Worm (Caenorhabditis elegans) whole organism, mixed stage, embryonic: ENCODE measurements around the gene slc-25A32.

Experiments used
- M03D4.4 ChIP-seq: sonication (generic microtip); optimal IDR thresholded peaks from 2 replicates; lab custom pipeline; 2017; ENCODE audit warnings: mild to moderate bottlenecking, missing genetic modification characterization, missing compliant biosample characterization
- lsy-2 ChIP-seq: fragments of 150-350 bp; optimal IDR thresholded peaks from 2 replicates; lab custom pipeline; 2014; ENCODE audit warnings: missing biosample characterization, missing genetic modification characterization
- unc-62 ChIP-seq: fragments of 150-350 bp; optimal IDR thresholded peaks from 2 replicates; lab custom pipeline; 2014; ENCODE audit warnings: missing biosample characterization, missing genetic modification reagents, missing genetic modification characterization
- ztf-11 ChIP-seq: fragments of 150-350 bp; optimal IDR thresholded peaks from 2 replicates; lab custom pipeline; 2014; ENCODE audit warnings: missing biosample characterization, missing genetic modification characterization

DNA sequence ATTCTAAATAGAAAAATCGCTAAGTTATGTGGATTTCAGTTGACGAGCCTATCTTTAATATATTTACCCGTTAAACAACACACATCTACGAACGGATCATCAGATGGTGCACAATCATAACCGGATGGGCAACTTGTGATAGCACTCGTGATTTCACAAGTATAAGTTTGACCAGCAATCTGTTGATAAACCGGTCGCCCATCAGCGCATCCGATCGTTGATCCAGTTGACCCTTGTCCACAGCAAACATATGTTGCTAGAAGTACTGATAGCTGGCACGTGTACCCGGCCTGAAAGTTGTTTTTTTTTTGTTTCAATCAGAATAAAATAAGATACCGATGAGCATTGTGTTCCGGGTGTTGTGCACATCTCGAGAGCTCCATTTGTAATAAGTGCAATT lies 8.4 kb upstream of the slc-25A32 start:
- TF ChIP-seq unc-62 (GFP tag; lab: Kevin White, UChicago) = no peak
- no peak for TF ChIP-seq ztf-11 (tag; lab: Kevin White, UChicago)
- no peak for TF ChIP-seq M03D4.4 (tag; lab: Kevin White, UChicago)
- TF ChIP-seq lsy-2 = no peak
